Fruit fly (Drosophila melanogaster) whole organism, embryonic: ENCODE measurements around the gene Ctr1A.

ENCODE experiments used
- Awh ChIP-seq: fragments of 200-800 bp; sonication (Bioruptor generic); IDR thresholded peaks from 2 replicates; pipeline ENCODE4, ENCODE4 v1.3.6; 2022; ENCODE audit warnings: missing biosample characterization, missing genetic modification characterization
- Bdp1 ChIP-seq: fragments of 200-800 bp; sonication (Bioruptor generic); optimal IDR thresholded peaks from 3 replicates; lab custom pipeline; 2016; ENCODE audit warnings: missing biosample characterization, missing genetic modification characterization
- BtbVII ChIP-seq: fragments of 200-800 bp; sonication (Bioruptor generic); optimal IDR thresholded peaks from 3 replicates; lab custom pipeline; 2017; ENCODE audit warnings: missing biosample characterization, mild to moderate bottlenecking, missing genetic modification characterization
- CG10654 ChIP-seq: fragments of 200-800 bp; sonication (Bioruptor generic); optimal IDR thresholded peaks from 2 replicates; lab custom pipeline; 2016; ENCODE audit warnings: missing biosample characterization, missing genetic modification characterization
- CG10979 ChIP-seq: fragments of 200-800 bp; sonication (Bioruptor generic); optimal IDR thresholded peaks from 2 replicates; lab custom pipeline; 2018; ENCODE audit warnings: missing biosample characterization, mild to moderate bottlenecking, missing genetic modification characterization, moderate library complexity
- CG12104 ChIP-seq: fragments of 200-800 bp; sonication (Bioruptor generic); optimal IDR thresholded peaks from 3 replicates; lab custom pipeline; 2016; ENCODE audit warnings: missing biosample characterization, missing genetic modification characterization
- CG12659 ChIP-seq: fragments of 200-800 bp; sonication (Bioruptor generic); optimal IDR thresholded peaks from 3 replicates; lab custom pipeline; 2017; ENCODE audit warnings: mild to moderate bottlenecking, missing biosample characterization, missing genetic modification reagents, missing genetic modification characterization
- CG13287 ChIP-seq: fragments of 200-800 bp; sonication (Bioruptor generic); IDR thresholded peaks from 2 replicates; pipeline ENCODE4 v1.3.6; 2022; ENCODE audit warnings: missing biosample characterization, missing genetic modification characterization; ENCODE audit not compliant: partially characterized antibody
- CG16779 ChIP-seq: fragments of 200-800 bp; sonication (Bioruptor generic); IDR thresholded peaks from 2 replicates; pipeline ENCODE4 v1.3.6; 2022; ENCODE audit warnings: missing biosample characterization, missing genetic modification characterization
- CG18011 ChIP-seq: fragments of 200-800 bp; sonication (Bioruptor generic); optimal IDR thresholded peaks from 2 replicates; lab custom pipeline; 2017; ENCODE audit warnings: missing biosample characterization, missing genetic modification characterization, mild to moderate bottlenecking, moderate library complexity, missing genotype
- CG32772 ChIP-seq: fragments of 200-800 bp; sonication (Bioruptor generic); IDR thresholded peaks from 2 replicates; pipeline ENCODE4 v1.3.6; 2022; ENCODE audit warnings: missing biosample characterization, missing genetic modification characterization
- CG7745 ChIP-seq: fragments of 200-800 bp; sonication (Bioruptor generic); optimal IDR thresholded peaks from 2 replicates; lab custom pipeline; 2018; ENCODE audit warnings: missing biosample characterization, mild to moderate bottlenecking, missing genetic modification characterization, moderate library complexity
- CG8089 ChIP-seq: fragments of 200-800 bp; sonication (Bioruptor generic); optimal IDR thresholded peaks from 3 replicates; lab custom pipeline; 2016; ENCODE audit warnings: missing biosample characterization, missing genetic modification characterization
- CG9876 ChIP-seq: fragments of 200-800 bp; sonication (Bioruptor generic); optimal IDR thresholded peaks from 2 replicates; lab custom pipeline; 2016; ENCODE audit warnings: missing biosample characterization, missing genetic modification characterization
- CHES-1-like ChIP-seq: fragments of 200-800 bp; sonication (Bioruptor generic); optimal IDR thresholded peaks from 2 replicates; lab custom pipeline; 2016; ENCODE audit warnings: missing biosample characterization, missing genetic modification characterization
- Dip3 ChIP-seq: fragments of 200-800 bp; sonication (Bioruptor generic); optimal IDR thresholded peaks from 3 replicates; lab custom pipeline; 2016; ENCODE audit warnings: missing biosample characterization, missing genetic modification characterization
- Doc3 ChIP-seq: fragments of 200-800 bp; sonication (Bioruptor generic); IDR thresholded peaks from 3 replicates; pipeline ENCODE4 v1.3.6; 2022; ENCODE audit warnings: missing biosample characterization, missing genetic modification characterization; ENCODE audit not compliant: partially characterized antibody
- E2f1 ChIP-seq: fragments of 200-800 bp; sonication (Bioruptor generic); IDR thresholded peaks from 2 replicates; pipeline ENCODE4 v1.3.6; 2022; ENCODE audit warnings: missing biosample characterization, missing genetic modification characterization
- Eip74EF ChIP-seq, 2 experiments: fragments of 200-800 bp in 1 of 2; fragments of >200 bp in 1 of 2; sonication (Bioruptor generic) in 1 of 2; optimal IDR thresholded peaks; 2 replicates each; lab custom pipeline; 2017 to 2019; ENCODE audit warnings: missing biosample characterization in 2 of 2, missing genetic modification characterization in 2 of 2, mild to moderate bottlenecking in 1 of 2, moderate library complexity in 1 of 2
- Fer1 ChIP-seq: fragments of 200-800 bp; sonication (Bioruptor generic); optimal IDR thresholded peaks from 2 replicates; lab custom pipeline; 2017; ENCODE audit warnings: missing biosample characterization, mild to moderate bottlenecking, missing genetic modification characterization
- HHEX ChIP-seq: fragments of 200-800 bp; sonication (Bioruptor generic); optimal IDR thresholded peaks from 3 replicates; lab custom pipeline; 2017; ENCODE audit warnings: missing biosample characterization, mild to moderate bottlenecking, missing genetic modification characterization, missing genetic modification reagents
- HLH3B ChIP-seq: fragments of 200-800 bp; sonication (Bioruptor generic); IDR thresholded peaks from 2 replicates; pipeline ENCODE4 v1.3.6; 2022; ENCODE audit warnings: missing biosample characterization, missing genetic modification characterization
- HLHmδ ChIP-seq: fragments of 200-800 bp; sonication (Bioruptor generic); optimal IDR thresholded peaks from 2 replicates; lab custom pipeline; 2018; ENCODE audit warnings: missing biosample characterization, mild to moderate bottlenecking, missing genetic modification characterization, moderate library complexity
- Hmr ChIP-seq: fragments of 200-800 bp; sonication (Bioruptor generic); optimal IDR thresholded peaks from 3 replicates; lab custom pipeline; 2017; ENCODE audit warnings: mild to moderate bottlenecking, missing biosample characterization, missing genetic modification reagents, missing genetic modification characterization
- Jarid2 ChIP-seq: fragments of 200-800 bp; sonication (Bioruptor generic); optimal IDR thresholded peaks from 3 replicates; lab custom pipeline; 2017; ENCODE audit warnings: mild to moderate bottlenecking, missing biosample characterization, missing genetic modification reagents, missing genetic modification characterization
- Kr ChIP-seq: fragments of 200-800 bp; sonication (Bioruptor generic); optimal IDR thresholded peaks from 2 replicates; lab custom pipeline; 2017; ENCODE audit warnings: missing biosample characterization, mild to moderate bottlenecking, missing genetic modification characterization
- Nf-YA ChIP-seq: fragments of 200-800 bp; sonication (Bioruptor generic); IDR thresholded peaks from 2 replicates; pipeline ENCODE4 v1.3.6; 2022; ENCODE audit warnings: missing biosample characterization, missing genetic modification characterization
- Sox102F ChIP-seq: fragments of 200-800 bp; sonication (Bioruptor generic); optimal IDR thresholded peaks from 2 replicates; lab custom pipeline; 2018; ENCODE audit warnings: missing biosample characterization, mild to moderate bottlenecking, missing genetic modification characterization, moderate library complexity
- Stat92E ChIP-seq, 3 experiments: fragments of >200 bp in 2 of 3; fragments of 200-800 bp in 1 of 3; sonication (Bioruptor generic) in 1 of 3; optimal IDR thresholded peaks; 2 replicates each; lab custom pipeline; 2017 to 2019; ENCODE audit warnings: missing biosample characterization in 3 of 3, missing genetic modification characterization in 3 of 3, mild to moderate bottlenecking in 1 of 3, moderate library complexity in 1 of 3
- Xrp1 ChIP-seq: fragments of 200-800 bp; sonication (Bioruptor generic); IDR thresholded peaks from 2 replicates; pipeline ENCODE4 v1.3.6; 2022; ENCODE audit warnings: missing biosample characterization, missing genetic modification characterization
- bowl ChIP-seq: fragments of 200-800 bp; sonication (Bioruptor generic); IDR thresholded peaks from 2 replicates; pipeline ENCODE4 v1.3.6; 2022; ENCODE audit warnings: missing biosample characterization, missing genetic modification characterization
- bsh ChIP-seq, 2 experiments: fragments of 200-800 bp; sonication (Bioruptor generic); optimal IDR thresholded peaks; 2 replicates each; lab custom pipeline; 2017 to 2018; ENCODE audit warnings: mild to moderate bottlenecking in 2 of 2, missing biosample characterization in 2 of 2, missing genetic modification characterization in 2 of 2, moderate library complexity in 1 of 2
- cas ChIP-seq: fragments of 200-800 bp; sonication (Bioruptor generic); IDR thresholded peaks from 2 replicates; pipeline ENCODE4 v1.3.6; 2022; ENCODE audit warnings: missing biosample characterization, missing genetic modification characterization
- chm ChIP-seq: fragments of 200-800 bp; sonication (Bioruptor generic); IDR thresholded peaks from 2 replicates; pipeline ENCODE4 v1.3.6; 2022; ENCODE audit warnings: missing biosample characterization, missing genetic modification characterization
- dmrt11E ChIP-seq: fragments of 200-800 bp; sonication (Bioruptor generic); optimal IDR thresholded peaks from 3 replicates; lab custom pipeline; 2018; ENCODE audit warnings: missing biosample characterization, mild to moderate bottlenecking, missing genetic modification characterization, moderate library complexity
- ewg ChIP-seq: fragments of 200-800 bp; sonication (Bioruptor generic); optimal IDR thresholded peaks from 3 replicates; lab custom pipeline; 2017; ENCODE audit warnings: mild to moderate bottlenecking, missing biosample characterization, missing genetic modification reagents, missing genetic modification characterization
- fd96Cb ChIP-seq: fragments of 200-800 bp; sonication (Bioruptor generic); optimal IDR thresholded peaks from 2 replicates; lab custom pipeline; 2018; ENCODE audit warnings: missing biosample characterization, mild to moderate bottlenecking, missing genetic modification characterization, moderate library complexity
- ftz-f1 ChIP-seq: fragments of 200-800 bp; sonication (Bioruptor generic); optimal IDR thresholded peaks from 2 replicates; lab custom pipeline; 2016; ENCODE audit warnings: missing biosample characterization, missing genetic modification characterization
- gem ChIP-seq: fragments of 200-800 bp; sonication (Bioruptor generic); optimal IDR thresholded peaks from 2 replicates; lab custom pipeline; 2019; ENCODE audit warnings: missing biosample characterization, mild to moderate bottlenecking, missing genetic modification characterization, moderate library complexity
- insv ChIP-seq, 2 experiments: fragments of 200-800 bp; sonication (Bioruptor generic); optimal IDR thresholded peaks; 3 replicates each; lab custom pipeline; 2016 to 2018; ENCODE audit warnings: missing biosample characterization in 2 of 2, missing genetic modification characterization in 2 of 2
- org-1 ChIP-seq: fragments of 200-800 bp; sonication (Bioruptor generic); optimal IDR thresholded peaks from 2 replicates; lab custom pipeline; 2017; ENCODE audit warnings: missing biosample characterization, missing genetic modification characterization
- pb ChIP-seq: fragments of 200-800 bp; sonication (Bioruptor generic); optimal IDR thresholded peaks from 3 replicates; lab custom pipeline; 2016; ENCODE audit warnings: missing biosample characterization, missing genetic modification characterization
- prd ChIP-seq, 3 experiments: fragments of >200 bp in 2 of 3; fragments of 200-800 bp in 1 of 3; sonication (Bioruptor generic) in 1 of 3; optimal IDR thresholded peaks in 2 of 3; IDR thresholded peaks in 1 of 3; 2 replicates in 2 of 3; 3 replicates in 1 of 3; pipeline versions ENCODE4 v1.3.6 to Lab custom; 2017 to 2022; ENCODE audit warnings: missing biosample characterization in 1 of 3, missing genetic modification characterization in 1 of 3
- sens ChIP-seq: fragments of 200-800 bp; sonication (Bioruptor generic); peaks from one replicate; lab custom pipeline; 2016; ENCODE audit warnings: missing biosample characterization, missing genetic modification characterization
- so ChIP-seq: fragments of 200-800 bp; sonication (Bioruptor generic); IDR thresholded peaks from 3 replicates; pipeline ENCODE4 v1.3.6; 2022; ENCODE audit warnings: missing biosample characterization, missing genetic modification characterization
- stc ChIP-seq: fragments of 200-800 bp; sonication (Bioruptor generic); IDR thresholded peaks from 2 replicates; pipeline ENCODE4 v1.3.6; 2022; ENCODE audit warnings: missing biosample characterization, missing genetic modification characterization
- stwl ChIP-seq: fragments of 200-800 bp; sonication (Bioruptor generic); optimal IDR thresholded peaks from 3 replicates; lab custom pipeline; 2018; ENCODE audit warnings: missing biosample characterization, mild to moderate bottlenecking, missing genetic modification characterization, moderate library complexity
- tgo ChIP-seq: fragments of 200-800 bp; sonication (Bioruptor generic); IDR thresholded peaks from 3 replicates; pipeline ENCODE4 v1.3.6; 2022; ENCODE audit warnings: missing biosample characterization, missing genetic modification characterization
- toy ChIP-seq: fragments of 200-800 bp; sonication (Bioruptor generic); IDR thresholded peaks from 2 replicates; pipeline ENCODE4 v1.3.6; 2022; ENCODE audit warnings: missing biosample characterization, missing genetic modification characterization
- vvl ChIP-seq: fragments of 200-800 bp; sonication (Bioruptor generic); IDR thresholded peaks from 2 replicates; pipeline ENCODE4 v1.3.6; 2022; ENCODE audit warnings: missing biosample characterization, missing genetic modification characterization
- z ChIP-seq: fragments of 200-800 bp; sonication (Bioruptor generic); IDR thresholded peaks from 3 replicates; pipeline ENCODE4 v1.3.6; 2022; ENCODE audit warnings: missing biosample characterization, missing genetic modification characterization

The Ctr1A gene

dm6 chrX:6617372-6617771 lies 44.1 kb upstream of the Ctr1A start:
- no peak for TF ChIP-seq ftz-f1 (GFP tag; lab: Kevin White, UChicago)
- TF ChIP-seq Doc3 (GFP tag; lab: Robert Waterston, UW): no peak
- no peak for TF ChIP-seq Kr (GFP tag; lab: Kevin White, UChicago)
- TF ChIP-seq insv (GFP tag; optimal IDR thresholded peaks at IDR 0.05; lab: Kevin White, UChicago): no peak
- no peak for TF ChIP-seq CHES-1-like (GFP tag; lab: Kevin White, UChicago)
- TF ChIP-seq CG10979 (tag; lab: Kevin White, UChicago): no peak
- no peak for TF ChIP-seq CG7745
- TF ChIP-seq HLH3B (GFP tag; lab: Robert Waterston, UW): no peak
- no peak for TF ChIP-seq z (GFP tag; lab: Robert Waterston, UW)
- TF ChIP-seq toy: no peak
- no peak for TF ChIP-seq CG32772 (GFP tag; lab: Robert Waterston, UW)
- TF ChIP-seq Xrp1 (GFP tag; lab: Robert Waterston, UW): no peak
- TF ChIP-seq prd (optimal IDR thresholded peaks at IDR 0.05; lab: Kevin White, UChicago): no peak
- TF ChIP-seq prd (GFP tag; IDR thresholded peaks at IDR 0.05; lab: Robert Waterston, UW): peak; percentile 10; the same call in 1 of the 3 replicates
- TF ChIP-seq fd96Cb: no peak
- TF ChIP-seq CG13287 (GFP tag; lab: Robert Waterston, UW): no peak
- TF ChIP-seq Hmr (GFP tag; lab: Kevin White, UChicago): no peak
- TF ChIP-seq ewg (GFP tag; lab: Kevin White, UChicago): no peak
- TF ChIP-seq CG18011 (GFP tag; lab: Kevin White, UChicago): no peak
- TF ChIP-seq pb: no peak
- TF ChIP-seq stc (GFP tag; lab: Robert Waterston, UW): no peak
- no peak for TF ChIP-seq CG8089 (GFP tag; lab: Kevin White, UChicago)
- TF ChIP-seq Eip74EF (GFP tag; optimal IDR thresholded peaks at IDR 0.05; lab: Kevin White, UChicago): no peak
- no peak for TF ChIP-seq CG16779
- no peak for TF ChIP-seq CG10654
- TF ChIP-seq bsh (GFP tag; optimal IDR thresholded peaks at IDR 0.05; lab: Kevin White, UChicago): peak in 1 of 2 experiments; percentile 3
- peak; percentile 0 for TF ChIP-seq Sox102F
- no peak for TF ChIP-seq Stat92E (GFP tag; optimal IDR thresholded peaks at IDR 0.05; lab: Kevin White, UChicago)
- no peak for TF ChIP-seq CG9876 (GFP tag; lab: Kevin White, UChicago)
- peak; percentile 33 for TF ChIP-seq sens (GFP tag; lab: Kevin White, UChicago)
- TF ChIP-seq gem (tag; lab: Kevin White, UChicago): peak; percentile 10
- no peak for TF ChIP-seq CG12659
- no peak for TF ChIP-seq org-1 (GFP tag; lab: Kevin White, UChicago)
- TF ChIP-seq dmrt11E: peak; percentile 4
- TF ChIP-seq Fer1: no peak
- TF ChIP-seq E2f1 (GFP tag; lab: Robert Waterston, UW): no peak
- TF ChIP-seq chm (GFP tag; lab: Robert Waterston, UW): no peak
- no peak for TF ChIP-seq Dip3 (GFP tag; lab: Kevin White, UChicago)
- TF ChIP-seq CG12104: no peak
- TF ChIP-seq stwl (tag; lab: Kevin White, UChicago): no peak
- no peak for TF ChIP-seq Bdp1 (GFP tag; lab: Kevin White, UChicago)
- TF ChIP-seq HLHmδ: no peak
- TF ChIP-seq cas: no peak
- TF ChIP-seq Awh (GFP tag; lab: Robert Waterston, UW): no peak
- TF ChIP-seq Nf-YA (GFP tag; lab: Robert Waterston, UW): no peak
- no peak for TF ChIP-seq so (GFP tag; lab: Robert Waterston, UW)
- TF ChIP-seq tgo (GFP tag; lab: Robert Waterston, UW): no peak
- no peak for TF ChIP-seq bowl (GFP tag; lab: Robert Waterston, UW)
- TF ChIP-seq HHEX (GFP tag; lab: Kevin White, UChicago): no peak
- no peak for TF ChIP-seq Jarid2 (GFP tag; lab: Kevin White, UChicago)
- no peak for TF ChIP-seq BtbVII (GFP tag; lab: Kevin White, UChicago)
- peak; percentile 9; the same call in 1 of the 2 replicates for TF ChIP-seq vvl (GFP tag; lab: Robert Waterston, UW)
